Worm (Caenorhabditis elegans) whole organism, early embryonic: ENCODE data around the gene srx-73.

ENCODE experiments used
- ama-1 ChIP-seq: fragments of 150-350 bp; optimal IDR thresholded peaks from 2 replicates; lab custom pipeline; 2014
- ceh-36 ChIP-seq: sonication (generic microtip); optimal IDR thresholded peaks from 2 replicates; lab custom pipeline; 2016; ENCODE audit warnings: missing genetic modification characterization, inconsistent platforms, missing compliant biosample characterization
- ets-7 ChIP-seq: sonication (generic microtip); optimal IDR thresholded peaks from 2 replicates; lab custom pipeline; 2016; ENCODE audit warnings: missing genotype, missing genetic modification characterization, missing compliant biosample characterization
- flt-1 ChIP-seq: fragments of 200-800 bp; sonication (Bioruptor generic); IDR thresholded peaks from 2 replicates; pipeline ENCODE4 v1.3.6; 2022; ENCODE audit warnings: missing genetic modification characterization, missing compliant biosample characterization
- hmbx-1 ChIP-seq: sonication (generic microtip); optimal IDR thresholded peaks from 2 replicates; lab custom pipeline; 2016; ENCODE audit warnings: mild to moderate bottlenecking, missing genetic modification characterization, missing compliant biosample characterization
- hnd-1 ChIP-seq: sonication (generic microtip); optimal IDR thresholded peaks from 2 replicates; lab custom pipeline; 2016; ENCODE audit warnings: missing genetic modification characterization, missing compliant biosample characterization
- pes-1 ChIP-seq: fragments of 200-800 bp; sonication (Bioruptor generic); IDR thresholded peaks from 2 replicates; pipeline ENCODE4 v1.3.6; 2022; ENCODE audit warnings: missing genetic modification reagents, missing genetic modification characterization, missing compliant biosample characterization
- sea-1 ChIP-seq: fragments of 200-800 bp; sonication (Bioruptor generic); conservative IDR thresholded peaks from 2 replicates; pipeline ENCODE4 v1.3.6; 2022; ENCODE audit warnings: missing genetic modification characterization, missing compliant biosample characterization
- tbx-11 ChIP-seq: fragments of 200-800 bp; sonication (Bioruptor generic); IDR thresholded peaks from 2 replicates; pipeline ENCODE4 v1.3.6; 2022; ENCODE audit warnings: missing genetic modification characterization, missing compliant biosample characterization

- TF ChIP-seq sea-1 (GFP tag; lab: Robert Waterston, UW) (no peak), ama-1 (lab: Kevin White, UChicago) (no peak), pes-1 (GFP tag; lab: Robert Waterston, UW) (no peak), ceh-36 (tag; lab: Kevin White, UChicago) (no peak), hmbx-1 (tag; lab: Kevin White, UChicago) (no peak), tbx-11 (GFP tag; lab: Robert Waterston, UW) (no peak), hnd-1 (tag; lab: Kevin White, UChicago) (no peak), flt-1 (GFP tag; lab: Robert Waterston, UW) (no peak), ets-7 (tag; lab: Kevin White, UChicago) (no peak)
These were observed 42.1 kb upstream of the srx-73 start for ce11 chrV:4707646-4708045.
